Worm (Caenorhabditis elegans) whole organism, mixed stage, embryonic: ENCODE data around the gene Y45F10C.4.

Experiments
- M03D4.4 ChIP-seq: sonication (generic microtip); optimal IDR thresholded peaks from 2 replicates; lab custom pipeline; 2017; ENCODE audit warnings: mild to moderate bottlenecking, missing genetic modification characterization, missing compliant biosample characterization
- bed-3 ChIP-seq: fragments of 200-800 bp; sonication (Bioruptor generic); optimal IDR thresholded peaks from 3 replicates; lab custom pipeline; 2018; ENCODE audit warnings: mild to moderate bottlenecking, missing genetic modification characterization, moderate library complexity, missing compliant biosample characterization
- blmp-1 ChIP-seq: fragments of 150-350 bp; optimal IDR thresholded peaks from 2 replicates; lab custom pipeline; 2014; ENCODE audit warnings: missing biosample characterization, missing genetic modification characterization
- ceh-43 ChIP-seq: fragments of 200-800 bp; sonication (Bioruptor generic); optimal IDR thresholded peaks from 2 replicates; lab custom pipeline; 2018; ENCODE audit warnings: mild to moderate bottlenecking, missing genetic modification characterization, moderate library complexity, missing compliant biosample characterization
- ceh-83 ChIP-seq: fragments of 200-800 bp; sonication (Bioruptor generic); optimal IDR thresholded peaks from 2 replicates; lab custom pipeline; 2018; ENCODE audit warnings: mild to moderate bottlenecking, missing genetic modification characterization, missing compliant biosample characterization
- ces-1 ChIP-seq: fragments of 150-350 bp; optimal IDR thresholded peaks from 2 replicates; lab custom pipeline; 2014; ENCODE audit warnings: missing biosample characterization, missing genetic modification reagents, missing genetic modification characterization
- drap-1 ChIP-seq: fragments of 200-800 bp; sonication (Bioruptor generic); optimal IDR thresholded peaks from 3 replicates; lab custom pipeline; 2018; ENCODE audit warnings: mild to moderate bottlenecking, missing genetic modification characterization, missing compliant biosample characterization
- elt-1 ChIP-seq: sonication (generic microtip); optimal IDR thresholded peaks from 2 replicates; lab custom pipeline; 2017; ENCODE audit warnings: missing genetic modification characterization, mild to moderate bottlenecking, missing compliant biosample characterization, antibody characterized with exemption, moderate library complexity, borderline replicate concordance; ENCODE audit not compliant: insufficient read depth
- elt-3 ChIP-seq: fragments of 150-350 bp; optimal IDR thresholded peaks from 2 replicates; lab custom pipeline; 2014; ENCODE audit warnings: missing biosample characterization, missing genetic modification characterization
- flh-1 ChIP-seq: fragments of 200-800 bp; sonication (Bioruptor generic); optimal IDR thresholded peaks from 2 replicates; lab custom pipeline; 2018; ENCODE audit warnings: mild to moderate bottlenecking, missing genetic modification characterization, moderate library complexity, missing compliant biosample characterization
- ham-2 ChIP-seq: fragments of 200-800 bp; sonication (Bioruptor generic); optimal IDR thresholded peaks from 2 replicates; lab custom pipeline; 2018; ENCODE audit warnings: mild to moderate bottlenecking, missing genetic modification characterization, missing compliant biosample characterization
- hlh-1 ChIP-seq: fragments of 150-350 bp; optimal IDR thresholded peaks from 2 replicates; lab custom pipeline; 2014; ENCODE audit warnings: missing biosample characterization, missing genetic modification reagents, missing genetic modification characterization
- lin-13 ChIP-seq: fragments of 150-350 bp; optimal IDR thresholded peaks from 2 replicates; lab custom pipeline; 2014; ENCODE audit warnings: missing biosample characterization, missing genetic modification characterization
- lin-32 ChIP-seq: fragments of 200-800 bp; sonication (Bioruptor generic); optimal IDR thresholded peaks from 2 replicates; lab custom pipeline; 2018; ENCODE audit warnings: mild to moderate bottlenecking, missing genetic modification characterization, missing compliant biosample characterization
- lsy-2 ChIP-seq: fragments of 150-350 bp; optimal IDR thresholded peaks from 2 replicates; lab custom pipeline; 2014; ENCODE audit warnings: missing biosample characterization, missing genetic modification characterization
- mab-5 ChIP-seq: fragments of 150-350 bp; optimal IDR thresholded peaks from 2 replicates; lab custom pipeline; 2014; ENCODE audit warnings: missing biosample characterization, missing genetic modification characterization
- mls-2 ChIP-seq: sonication (generic microtip); optimal IDR thresholded peaks from 2 replicates; lab custom pipeline; 2016; ENCODE audit warnings: mild to moderate bottlenecking, missing genetic modification characterization, moderate library complexity, missing compliant biosample characterization
- nhr-12 ChIP-seq: fragments of 150-350 bp; optimal IDR thresholded peaks from 2 replicates; lab custom pipeline; 2014; ENCODE audit warnings: missing biosample characterization, missing genetic modification characterization
- nhr-2 ChIP-seq: fragments of 150-350 bp; optimal IDR thresholded peaks from 2 replicates; lab custom pipeline; 2014; ENCODE audit warnings: missing biosample characterization, missing genetic modification characterization
- nhr-237 ChIP-seq: fragments of 150-350 bp; optimal IDR thresholded peaks from 2 replicates; lab custom pipeline; 2014; ENCODE audit warnings: missing biosample characterization, missing genetic modification characterization
- nhr-28 ChIP-seq: fragments of 150-350 bp; optimal IDR thresholded peaks from 2 replicates; lab custom pipeline; 2014; ENCODE audit warnings: missing biosample characterization, missing genetic modification characterization
- nhr-76 ChIP-seq: sonication (generic microtip); optimal IDR thresholded peaks from 2 replicates; lab custom pipeline; 2017; ENCODE audit warnings: missing biosample characterization, missing genetic modification characterization
- pha-4 ChIP-seq: fragments of 150-350 bp; optimal IDR thresholded peaks from 2 replicates; lab custom pipeline; 2018; ENCODE audit warnings: missing biosample characterization, missing genetic modification reagents, missing genetic modification characterization
- sem-2 ChIP-seq: fragments of 200-800 bp; sonication (Bioruptor generic); optimal IDR thresholded peaks from 2 replicates; lab custom pipeline; 2018; ENCODE audit warnings: mild to moderate bottlenecking, missing genetic modification characterization, missing compliant biosample characterization
- snpc-4 ChIP-seq: fragments of 150-350 bp; optimal IDR thresholded peaks from 2 replicates; lab custom pipeline; 2014; ENCODE audit warnings: missing biosample characterization, missing genetic modification characterization
- sptf-1 ChIP-seq: sonication (generic microtip); optimal IDR thresholded peaks from 2 replicates; lab custom pipeline; 2017; ENCODE audit warnings: mild to moderate bottlenecking, missing genetic modification characterization, moderate library complexity, missing compliant biosample characterization
- tbx-8 ChIP-seq: fragments of 200-800 bp; sonication (Bioruptor generic); optimal IDR thresholded peaks from 2 replicates; lab custom pipeline; 2018; ENCODE audit warnings: mild to moderate bottlenecking, missing genetic modification characterization, moderate library complexity, missing compliant biosample characterization
- unc-120 ChIP-seq: sonication (generic microtip); optimal IDR thresholded peaks from 2 replicates; lab custom pipeline; 2017; ENCODE audit warnings: missing genetic modification characterization, missing compliant biosample characterization; ENCODE audit not compliant: poor library complexity, severe bottlenecking
- unc-39 ChIP-seq: fragments of 150-350 bp; optimal IDR thresholded peaks from 2 replicates; lab custom pipeline; 2014; ENCODE audit warnings: missing biosample characterization, missing genetic modification characterization
- unc-62 ChIP-seq: fragments of 150-350 bp; optimal IDR thresholded peaks from 2 replicates; lab custom pipeline; 2014; ENCODE audit warnings: missing biosample characterization, missing genetic modification reagents, missing genetic modification characterization
- zip-8 ChIP-seq: fragments of 150-350 bp; optimal IDR thresholded peaks from 2 replicates; lab custom pipeline; 2014; ENCODE audit warnings: missing biosample characterization, missing genetic modification characterization
- ztf-11 ChIP-seq: fragments of 150-350 bp; optimal IDR thresholded peaks from 2 replicates; lab custom pipeline; 2014; ENCODE audit warnings: missing biosample characterization, missing genetic modification characterization

Y45F10C.4 gene

ce11 chrIV:13664090-13664489 lies at the start of gene Y45F10C.4:
TSS of gene Y45F10C.4 (minus strand) at chrIV:13664190.
- TF ChIP-seq ces-1 (GFP tag; lab: Kevin White, UChicago): no peak
- no peak for TF ChIP-seq M03D4.4 (tag; lab: Kevin White, UChicago)
- TF ChIP-seq nhr-76: no peak
- no peak for TF ChIP-seq elt-3 (tag; lab: Kevin White, UChicago)
- no peak for TF ChIP-seq hlh-1 (tag; lab: Kevin White, UChicago)
- TF ChIP-seq drap-1 (GFP tag; lab: Kevin White, UChicago): no peak
- TF ChIP-seq unc-39: no peak
- TF ChIP-seq lin-32 (GFP tag; lab: Kevin White, UChicago): no peak
- no peak for TF ChIP-seq unc-120
- TF ChIP-seq lin-13 (tag; lab: Kevin White, UChicago): no peak
- TF ChIP-seq zip-8 (tag; lab: Kevin White, UChicago): no peak
- TF ChIP-seq tbx-8 (GFP tag; lab: Kevin White, UChicago): no peak
- no peak for TF ChIP-seq mls-2 (tag; lab: Kevin White, UChicago)
- no peak for TF ChIP-seq pha-4
- TF ChIP-seq flh-1 (GFP tag; lab: Kevin White, UChicago): no peak
- TF ChIP-seq nhr-2 (tag; lab: Kevin White, UChicago): no peak

ce11 chrIV:13710367-13710766 lies 46.4 kb upstream of the Y45F10C.4 start:
- TF ChIP-seq unc-120 (no peak), ceh-43 (GFP tag; lab: Kevin White, UChicago) (no peak), blmp-1 (no peak), drap-1 (GFP tag; lab: Kevin White, UChicago) (no peak), nhr-2 (tag; lab: Kevin White, UChicago) (no peak), snpc-4 (no peak), ces-1 (GFP tag; lab: Kevin White, UChicago) (no peak), unc-62 (peak; percentile 92), M03D4.4 (tag; lab: Kevin White, UChicago) (no peak), nhr-237 (no peak), hlh-1 (tag; lab: Kevin White, UChicago) (peak; percentile 47), sem-2 (GFP tag; lab: Kevin White, UChicago) (no peak)

ce11 chrIV:13709069-13709640 lies 45.2 kb upstream of the Y45F10C.4 start:
- TF ChIP-seq sem-2 (GFP tag; lab: Kevin White, UChicago) (no peak), mls-2 (tag; lab: Kevin White, UChicago) (no peak), flh-1 (GFP tag; lab: Kevin White, UChicago) (no peak), ztf-11 (tag; lab: Kevin White, UChicago) (no peak), drap-1 (GFP tag; lab: Kevin White, UChicago) (no peak), ceh-83 (GFP tag; lab: Kevin White, UChicago) (no peak), lsy-2 (tag; lab: Kevin White, UChicago) (no peak), pha-4 (no peak), elt-3 (tag; lab: Kevin White, UChicago) (no peak), nhr-237 (no peak), unc-120 (no peak), lin-32 (GFP tag; lab: Kevin White, UChicago) (no peak), ham-2 (GFP tag; lab: Kevin White, UChicago) (no peak), hlh-1 (tag; lab: Kevin White, UChicago) (no peak), ces-1 (GFP tag; lab: Kevin White, UChicago) (no peak), nhr-28 (tag; lab: Kevin White, UChicago) (no peak)

- TF ChIP-seq sem-2 (GFP tag; lab: Kevin White, UChicago) (no peak), nhr-12 (tag; lab: Kevin White, UChicago) (no peak), unc-62 (peak; percentile 65), snpc-4 (no peak), nhr-2 (tag; lab: Kevin White, UChicago) (peak; percentile 36)
These were observed 43.9 kb upstream of the Y45F10C.4 start for ce11 chrIV:13707894-13708293.

ce11 chrIV:13703828-13704425 lies 39.9 kb upstream of the Y45F10C.4 start, which contains the start of gene tlp-1:
TSS of gene tlp-1 (minus strand) at chrIV:13704082.
- no peak for TF ChIP-seq lin-13 (tag; lab: Kevin White, UChicago)
- TF ChIP-seq elt-1 (tag; lab: Kevin White, UChicago): peak; percentile 88
- no peak for TF ChIP-seq flh-1 (GFP tag; lab: Kevin White, UChicago)
- no peak for TF ChIP-seq ceh-83 (GFP tag; lab: Kevin White, UChicago)
- TF ChIP-seq hlh-1 (tag; lab: Kevin White, UChicago): peak; percentile 72
- no peak for TF ChIP-seq blmp-1
- TF ChIP-seq pha-4: no peak
- peak; percentile 100 for TF ChIP-seq unc-62
- no peak for TF ChIP-seq nhr-28 (tag; lab: Kevin White, UChicago)
- TF ChIP-seq sptf-1 (tag; lab: Kevin White, UChicago): no peak
- no peak for TF ChIP-seq mls-2 (tag; lab: Kevin White, UChicago)
- TF ChIP-seq nhr-12 (tag; lab: Kevin White, UChicago): no peak
- no peak for TF ChIP-seq elt-3 (tag; lab: Kevin White, UChicago)
- TF ChIP-seq unc-120: peak; percentile 42
- TF ChIP-seq drap-1 (GFP tag; lab: Kevin White, UChicago): no peak
- no peak for TF ChIP-seq ceh-43 (GFP tag; lab: Kevin White, UChicago)
- peak; percentile 18 for TF ChIP-seq tbx-8 (GFP tag; lab: Kevin White, UChicago)
- peak; percentile 89 for TF ChIP-seq nhr-2 (tag; lab: Kevin White, UChicago)
- no peak for TF ChIP-seq bed-3
- TF ChIP-seq mab-5 (tag; lab: Kevin White, UChicago): peak; percentile 36
